Worm (Caenorhabditis elegans): ENCODE measurements around the gene K01A11.1.

- TF ChIP-seq ama-1 (optimal IDR thresholded peaks at IDR 0.05) (no peak), hlh-13 (GFP tag; optimal IDR thresholded peaks at IDR 0.05) (no peak), pqm-1 (tag; optimal IDR thresholded peaks at IDR 0.05) (no peak), rnt-1 (tag; optimal IDR thresholded peaks at IDR 0.05) (no peak), dmd-4 (tag; optimal IDR thresholded peaks at IDR 0.05; ENCODE audit: borderline replicate concordance) (no peak), hlh-6 (tag; optimal IDR thresholded peaks at IDR 0.05) (no peak), npax-4 (tag; optimal IDR thresholded peaks at IDR 0.05) (no peak), ceh-6 (GFP tag; optimal IDR thresholded peaks at IDR 0.05) (no peak), lim-6 (tag; optimal IDR thresholded peaks at IDR 0.05) (no peak), ceh-14 (tag; optimal IDR thresholded peaks at IDR 0.05) (no peak), ref-2 (tag; optimal IDR thresholded peaks at IDR 0.05) (no peak), nfya-1 (tag; optimal IDR thresholded peaks at IDR 0.05) (no peak)
Measured at ce11 chrIII:3393687-3394086, 37.6 kb downstream of the K01A11.1 start, which contains the start of gene mlc-4.
